Worm (Caenorhabditis elegans) whole organism, L4 larva: ENCODE measurements around the gene rbc-2.

Source experiments
- F10B5.3 ChIP-seq: sonication (generic microtip); optimal IDR thresholded peaks from 2 replicates; lab custom pipeline; 2016; ENCODE audit warnings: mild to moderate bottlenecking, missing genetic modification characterization, missing compliant biosample characterization
- F26F4.8 ChIP-seq: fragments of 200-800 bp; sonication (Bioruptor generic); conservative IDR thresholded peaks from 2 replicates; pipeline ENCODE4 v1.3.6; 2022; ENCODE audit warnings: missing genetic modification characterization, missing compliant biosample characterization
- F44E2.7 ChIP-seq: fragments of 200-800 bp; sonication (Bioruptor generic); IDR thresholded peaks from 2 replicates; pipeline ENCODE4 v2.1.2; 2022; ENCODE audit warnings: missing genetic modification characterization, missing compliant biosample characterization
- F49E8.2 ChIP-seq: sonication (generic microtip); optimal IDR thresholded peaks from 2 replicates; lab custom pipeline; 2016; ENCODE audit warnings: missing compliant biosample characterization, mild to moderate bottlenecking, missing genetic modification characterization, borderline replicate concordance
- R02D3.7 ChIP-seq: fragments of 150-350 bp; sonication (generic microtip); optimal IDR thresholded peaks from 3 replicates; lab custom pipeline; 2014; ENCODE audit warnings: missing biosample characterization, missing genetic modification characterization
- T20F7.1 ChIP-seq: fragments of 200-800 bp; sonication (Bioruptor generic); optimal IDR thresholded peaks from 2 replicates; lab custom pipeline; 2018; ENCODE audit warnings: mild to moderate bottlenecking, missing genetic modification characterization, missing compliant biosample characterization
- Y105C5A.15 ChIP-seq: fragments of 200-800 bp; sonication (Bioruptor generic); IDR thresholded peaks from 2 replicates; pipeline ENCODE4 v1.3.6; 2022; ENCODE audit warnings: missing genetic modification characterization, missing compliant biosample characterization
- ZK546.5 ChIP-seq, 2 experiments: sonication (generic microtip); optimal IDR thresholded peaks; 2 replicates each; lab custom pipeline; 2017; ENCODE audit warnings: missing biosample characterization in 2 of 2, missing genetic modification characterization in 2 of 2
- ama-1 ChIP-seq: fragments of 150-350 bp; optimal IDR thresholded peaks from 2 replicates; lab custom pipeline; 2014; ENCODE audit warnings: inconsistent platforms, mixed read lengths
- attf-4 ChIP-seq: sonication (generic microtip); optimal IDR thresholded peaks from 3 replicates; lab custom pipeline; 2017; ENCODE audit warnings: missing biosample characterization, missing genetic modification characterization
- ceh-20 ChIP-seq: fragments of 200-800 bp; sonication (Bioruptor generic); IDR thresholded peaks from 2 replicates; pipeline ENCODE4 v1.3.6; 2022; ENCODE audit warnings: missing genetic modification reagents, missing genetic modification characterization, missing compliant biosample characterization
- ceh-28 ChIP-seq: fragments of 150-350 bp; optimal IDR thresholded peaks from 2 replicates; lab custom pipeline; 2014; ENCODE audit warnings: missing biosample characterization, missing genetic modification reagents, missing genetic modification characterization
- ceh-32 ChIP-seq: sonication (generic microtip); optimal IDR thresholded peaks from 2 replicates; lab custom pipeline; 2016; ENCODE audit warnings: mild to moderate bottlenecking, missing genetic modification characterization, missing compliant biosample characterization; ENCODE audit not compliant: poor library complexity
- ctbp-1 ChIP-seq: fragments of 200-800 bp; sonication (Bioruptor generic); IDR thresholded peaks from 2 replicates; pipeline ENCODE4 v1.3.6; 2022; ENCODE audit warnings: missing genetic modification reagents, missing genetic modification characterization, missing compliant biosample characterization
- daf-16 ChIP-seq, 3 experiments: sonication (generic microtip); optimal IDR thresholded peaks; 2 replicates each; lab custom pipeline; 2016 to 2017; ENCODE audit warnings: missing genetic modification characterization in 3 of 3, missing genetic modification reagents in 3 of 3, mild to moderate bottlenecking in 2 of 3, missing compliant biosample characterization in 2 of 3, missing biosample characterization in 1 of 3, moderate library complexity in 1 of 3
- daf-8 ChIP-seq: fragments of 200-800 bp; sonication (Bioruptor generic); IDR thresholded peaks from 2 replicates; pipeline ENCODE4 v1.3.6; 2022; ENCODE audit warnings: missing genetic modification characterization, missing compliant biosample characterization
- dmd-6 ChIP-seq: fragments of 200-800 bp; sonication (Bioruptor generic); IDR thresholded peaks from 2 replicates; pipeline ENCODE4 v1.3.6; 2022; ENCODE audit warnings: missing genetic modification reagents, missing genetic modification characterization, missing compliant biosample characterization
- dmd-9 ChIP-seq: fragments of 200-800 bp; sonication (Bioruptor generic); IDR thresholded peaks from 2 replicates; pipeline ENCODE4 v1.3.6; 2022; ENCODE audit warnings: missing genetic modification reagents, missing genetic modification characterization, missing compliant biosample characterization
- dpl-1 ChIP-seq: fragments of 150-350 bp; optimal IDR thresholded peaks from 2 replicates; lab custom pipeline; 2014; ENCODE audit warnings: missing biosample characterization, missing genetic modification reagents, missing genetic modification characterization
- duxl-1 ChIP-seq: sonication (generic microtip); optimal IDR thresholded peaks from 2 replicates; lab custom pipeline; 2016; ENCODE audit warnings: mild to moderate bottlenecking, missing genetic modification characterization, moderate library complexity, missing compliant biosample characterization; ENCODE audit not compliant: poor library complexity
- fos-1 ChIP-seq: fragments of 150-350 bp; optimal IDR thresholded peaks from 2 replicates; lab custom pipeline; 2014; ENCODE audit warnings: missing biosample characterization, missing genetic modification characterization
- gei-8 ChIP-seq: fragments of 200-800 bp; sonication (Bioruptor generic); optimal IDR thresholded peaks from 2 replicates; lab custom pipeline; 2018; ENCODE audit warnings: mild to moderate bottlenecking, missing genetic modification characterization, missing compliant biosample characterization
- hif-1 ChIP-seq, 2 experiments: sonication (generic microtip); optimal IDR thresholded peaks; 2 replicates each; lab custom pipeline; 2016 to 2017; ENCODE audit warnings: missing compliant biosample characterization in 2 of 2, missing genetic modification characterization in 2 of 2, missing genetic modification reagents in 2 of 2, missing genotype in 2 of 2, mild to moderate bottlenecking in 1 of 2
- hmg-1.1 ChIP-seq: fragments of 200-800 bp; sonication (Bioruptor generic); IDR thresholded peaks from 2 replicates; pipeline ENCODE4 v1.3.6; 2022; ENCODE audit warnings: missing genetic modification reagents, missing genetic modification characterization, missing compliant biosample characterization
- jun-1 ChIP-seq: fragments of 150-350 bp; optimal IDR thresholded peaks from 2 replicates; lab custom pipeline; 2014; ENCODE audit warnings: missing biosample characterization, missing genetic modification reagents, missing genetic modification characterization
- lim-7 ChIP-seq: fragments of 200-800 bp; sonication (Bioruptor generic); IDR thresholded peaks from 2 replicates; pipeline ENCODE4 v1.3.6; 2022; ENCODE audit warnings: missing genetic modification characterization, missing compliant biosample characterization
- lin-13 ChIP-seq: fragments of 150-350 bp; optimal IDR thresholded peaks from 2 replicates; lab custom pipeline; 2014; ENCODE audit warnings: missing biosample characterization, missing genetic modification reagents, missing genetic modification characterization
- lin-15B ChIP-seq: fragments of 150-350 bp; sonication (generic microtip); optimal IDR thresholded peaks from 3 replicates; lab custom pipeline; 2014; ENCODE audit warnings: missing biosample characterization, missing genetic modification characterization
- lin-38 ChIP-seq: fragments of 200-800 bp; sonication (Bioruptor generic); IDR thresholded peaks from 2 replicates; pipeline ENCODE4 v1.3.6; 2022; ENCODE audit warnings: missing genetic modification reagents, missing genetic modification characterization, missing compliant biosample characterization
- mdl-1 ChIP-seq, 2 experiments: fragments of 150-350 bp in 1 of 2; sonication (generic microtip) in 1 of 2; optimal IDR thresholded peaks; 2 replicates each; lab custom pipeline; 2014 to 2017; ENCODE audit warnings: missing biosample characterization in 2 of 2, missing genetic modification characterization in 2 of 2
- mdt-29 ChIP-seq: fragments of 200-800 bp; sonication (Bioruptor generic); IDR thresholded peaks from 2 replicates; pipeline ENCODE4 v1.3.6; 2022; ENCODE audit warnings: missing genetic modification reagents, missing genetic modification characterization, missing compliant biosample characterization
- mep-1 ChIP-seq: fragments of 150-350 bp; sonication (generic microtip); optimal IDR thresholded peaks from 3 replicates; lab custom pipeline; 2014; ENCODE audit warnings: missing biosample characterization, missing genetic modification characterization
- mes-2 ChIP-seq: sonication (generic microtip); optimal IDR thresholded peaks from 2 replicates; lab custom pipeline; 2016; ENCODE audit warnings: missing genotype, mild to moderate bottlenecking, missing genetic modification characterization, missing compliant biosample characterization; ENCODE audit not compliant: poor library complexity, severe bottlenecking
- mxl-3 ChIP-seq: fragments of 200-800 bp; sonication (Bioruptor generic); optimal IDR thresholded peaks from 2 replicates; lab custom pipeline; 2018; ENCODE audit warnings: mild to moderate bottlenecking, missing genetic modification characterization, missing compliant biosample characterization
- nhr-25 ChIP-seq: sonication (generic microtip); optimal IDR thresholded peaks from 2 replicates; lab custom pipeline; 2017; ENCODE audit warnings: missing genetic modification characterization, mild to moderate bottlenecking, missing compliant biosample characterization, antibody characterized with exemption, moderate library complexity, borderline replicate concordance; ENCODE audit not compliant: insufficient read depth
- nhr-28 ChIP-seq: fragments of 150-350 bp; optimal IDR thresholded peaks from 2 replicates; lab custom pipeline; 2014; ENCODE audit warnings: missing biosample characterization, missing genetic modification characterization
- nhr-77 ChIP-seq: fragments of 150-350 bp; optimal IDR thresholded peaks from 2 replicates; lab custom pipeline; 2014; ENCODE audit warnings: missing biosample characterization, missing genetic modification characterization
- pha-4 ChIP-seq, 2 experiments: fragments of 150-350 bp in 1 of 2; fragments of 200-800 bp in 1 of 2; sonication (Bioruptor generic) in 1 of 2; IDR thresholded peaks in 1 of 2; optimal IDR thresholded peaks in 1 of 2; 2 replicates each; pipeline versions ENCODE4 v1.3.6 to Lab custom; 2014 to 2022; ENCODE audit warnings: missing genetic modification characterization in 2 of 2, missing genetic modification reagents in 2 of 2, missing biosample characterization in 1 of 2, missing compliant biosample characterization in 1 of 2
- php-3 ChIP-seq: fragments of 200-800 bp; sonication (Bioruptor generic); IDR thresholded peaks from 2 replicates; pipeline ENCODE4 v1.3.6; 2022; ENCODE audit warnings: missing genetic modification reagents, missing genetic modification characterization, missing compliant biosample characterization
- pqm-1 ChIP-seq: sonication (generic microtip); optimal IDR thresholded peaks from 2 replicates; lab custom pipeline; 2017; ENCODE audit warnings: missing biosample characterization, missing genetic modification characterization
- rbr-2 ChIP-seq: sonication (generic microtip); optimal IDR thresholded peaks from 2 replicates; lab custom pipeline; 2016; ENCODE audit warnings: missing genotype, missing genetic modification characterization, missing compliant biosample characterization
- snpc-1.2 ChIP-seq: fragments of 200-800 bp; sonication (Bioruptor generic); IDR thresholded peaks from 2 replicates; pipeline ENCODE4 v1.3.6; 2022; ENCODE audit warnings: missing genetic modification reagents, missing genetic modification characterization, missing compliant biosample characterization
- spr-1 ChIP-seq: sonication (generic microtip); optimal IDR thresholded peaks from 2 replicates; lab custom pipeline; 2016; ENCODE audit warnings: mild to moderate bottlenecking, missing genetic modification characterization, missing compliant biosample characterization
- unc-130 ChIP-seq: sonication (generic microtip); optimal IDR thresholded peaks from 2 replicates; lab custom pipeline; 2016; ENCODE audit warnings: missing genetic modification reagents, missing genetic modification characterization, missing compliant biosample characterization
- unc-62 ChIP-seq, 3 experiments: fragments of 150-350 bp in 1 of 3; sonication (generic microtip); optimal IDR thresholded peaks in 2 of 3; peaks in 1 of 3; 1 replicate in 1 of 3; 2 replicates in 2 of 3; lab custom pipeline; 2014 to 2017; ENCODE audit warnings: missing biosample characterization in 3 of 3, missing genetic modification characterization in 3 of 3, missing genetic modification reagents in 3 of 3, missing genotype in 1 of 3
- zip-11 ChIP-seq: fragments of 200-800 bp; sonication (Bioruptor generic); IDR thresholded peaks from 2 replicates; pipeline ENCODE4 v1.3.6; 2022; ENCODE audit warnings: missing genetic modification characterization, missing compliant biosample characterization
- zip-2 ChIP-seq: fragments of 150-350 bp; optimal IDR thresholded peaks from 2 replicates; lab custom pipeline; 2014; ENCODE audit warnings: missing biosample characterization, missing genetic modification characterization
- ztf-7 ChIP-seq: fragments of 150-350 bp; optimal IDR thresholded peaks from 2 replicates; lab custom pipeline; 2014; ENCODE audit warnings: missing biosample characterization, missing genetic modification characterization

The rbc-2 gene

ce11 chrIII:2528621-2529113, at the start of gene rbc-2, which contains the start of the genes Y54F10AM.15 and ndua-8:
TSS of gene rbc-2 (minus strand) at chrIII:2528689.
TSS of gene Y54F10AM.15 (minus strand) at chrIII:2528679.
TSS of gene ndua-8 (plus strand) at chrIII:2529063.
- TF ChIP-seq nhr-77 (peak; percentile 95), hmg-1.1 (GFP tag; lab: Robert Waterston, UW) (peak; percentile 85), F49E8.2 (tag; lab: Kevin White, UChicago) (peak; percentile 35), mdt-29 (0 out of 2 replicates have a peak, but pooled peaks have one; percentile 26), mdl-1 (tag; optimal IDR thresholded peaks at IDR 0.05; lab: Kevin White, UChicago) (peak; percentile 28 to 68), ama-1 (peak; percentile 23), Y105C5A.15 (GFP tag; lab: Robert Waterston, UW) (no peak), fos-1 (tag; lab: Kevin White, UChicago) (no peak), hif-1 (tag; optimal IDR thresholded peaks at IDR 0.05; lab: Kevin White, UChicago) (peak in 1 of 2 experiments; percentile 70), pqm-1 (tag; lab: Kevin White, UChicago) (peak; percentile 25), daf-8 (no peak), unc-130 (GFP tag; lab: Kevin White, UChicago) (peak; percentile 49), ZK546.5 (tag; optimal IDR thresholded peaks at IDR 0.05; lab: Kevin White, UChicago) (peak in 1 of 2 experiments; percentile 64), ceh-32 (tag; lab: Kevin White, UChicago) (no peak), nhr-25 (peak; percentile 75), pha-4 (GFP tag; IDR thresholded peaks at IDR 0.05; lab: Robert Waterston, UW) (peak; percentile 39; the same call in 1 of the 2 replicates), pha-4 (tag; optimal IDR thresholded peaks at IDR 0.05; lab: Kevin White, UChicago) (no peak), mxl-3 (GFP tag; lab: Kevin White, UChicago) (no peak), attf-4 (tag; lab: Kevin White, UChicago) (no peak), lim-7 (GFP tag; lab: Robert Waterston, UW) (no peak), lin-13 (peak; percentile 92), zip-11 (GFP tag; lab: Robert Waterston, UW) (no peak), ctbp-1 (GFP tag; lab: Robert Waterston, UW) (no peak; the same call in 1 of the 2 replicates), jun-1 (tag; lab: Kevin White, UChicago) (no peak), zip-2 (no peak), F26F4.8 (GFP tag; lab: Robert Waterston, UW) (no peak), unc-62 (GFP tag; optimal IDR thresholded peaks at IDR 0.05 in 1 of 2; lab: Kevin White, UChicago) (peak; percentile 6 to 59), unc-62 (tag; optimal IDR thresholded peaks at IDR 0.05; lab: Kevin White, UChicago) (no peak), lin-38 (GFP tag; lab: Robert Waterston, UW) (peak; percentile 86), ceh-20 (GFP tag; lab: Robert Waterston, UW) (peak; percentile 58; the same call in 1 of the 2 replicates), F10B5.3 (tag; lab: Kevin White, UChicago) (peak; percentile 20), mes-2 (tag; lab: Kevin White, UChicago) (peak; percentile 94), lin-15B (peak; percentile 62), T20F7.1 (peak; percentile 82), dpl-1 (GFP tag; lab: Kevin White, UChicago) (peak; percentile 87), R02D3.7 (tag; lab: Kevin White, UChicago) (peak; percentile 99), daf-16 (GFP tag; optimal IDR thresholded peaks at IDR 0.05; lab: Kevin White, UChicago) (peak in 1 of 2 experiments; percentile 32), daf-16 (tag; optimal IDR thresholded peaks at IDR 0.05; lab: Kevin White, UChicago) (peak; percentile 67), duxl-1 (tag; lab: Kevin White, UChicago) (no peak), dmd-6 (GFP tag; lab: Robert Waterston, UW) (no peak), ztf-7 (tag; lab: Kevin White, UChicago) (peak; percentile 68), gei-8 (GFP tag; lab: Kevin White, UChicago) (no peak), ceh-28 (tag; lab: Kevin White, UChicago) (no peak), spr-1 (tag; lab: Kevin White, UChicago) (peak; percentile 37), rbr-2 (tag; lab: Kevin White, UChicago) (peak; percentile 84), snpc-1.2 (0 out of 2 replicates have a peak, but pooled peaks have one; percentile 34), nhr-28 (peak; percentile 46), dmd-9 (GFP tag; lab: Robert Waterston, UW) (peak; percentile 71; the same call in 1 of the 2 replicates), F44E2.7 (no peak), mep-1 (tag; lab: Kevin White, UChicago) (peak; percentile 98), php-3 (GFP tag; lab: Robert Waterston, UW) (0 out of 2 replicates have a peak, but pooled peaks have one; percentile 33)
